Worm (Caenorhabditis elegans) whole organism, L3 larva: ENCODE measurements around the gene srsx-30.

Source experiments
- R02D3.7 ChIP-seq: fragments of 150-350 bp; optimal IDR thresholded peaks from 2 replicates; lab custom pipeline; 2014; ENCODE audit warnings: missing biosample characterization, missing genetic modification characterization
- aly-2 ChIP-seq: fragments of 150-350 bp; optimal IDR thresholded peaks from 2 replicates; lab custom pipeline; 2014; ENCODE audit warnings: missing biosample characterization, missing genetic modification characterization
- ama-1 ChIP-seq: fragments of 150-350 bp; optimal IDR thresholded peaks from 2 replicates; lab custom pipeline; 2018
- ceh-16 ChIP-seq: sonication (generic microtip); optimal IDR thresholded peaks from 2 replicates; lab custom pipeline; 2017; ENCODE audit warnings: missing biosample characterization, missing genetic modification characterization
- ceh-28 ChIP-seq: fragments of 150-350 bp; optimal IDR thresholded peaks from 2 replicates; lab custom pipeline; 2014; ENCODE audit warnings: missing biosample characterization, missing genetic modification reagents, missing genetic modification characterization
- ceh-82 ChIP-seq: fragments of 150-350 bp; optimal IDR thresholded peaks from 2 replicates; lab custom pipeline; 2014; ENCODE audit warnings: missing biosample characterization, missing genetic modification characterization
- ceh-9 ChIP-seq: sonication (generic microtip); optimal IDR thresholded peaks from 2 replicates; lab custom pipeline; 2018; ENCODE audit warnings: missing biosample characterization, missing genetic modification characterization
- daf-12 ChIP-seq: fragments of 150-350 bp; optimal IDR thresholded peaks from 2 replicates; lab custom pipeline; 2014; ENCODE audit warnings: missing biosample characterization, missing genetic modification reagents, missing genetic modification characterization
- egl-27 ChIP-seq: sonication (generic microtip); optimal IDR thresholded peaks from 4 replicates; lab custom pipeline; 2017; ENCODE audit warnings: missing biosample characterization, missing genetic modification reagents, missing genetic modification characterization
- egl-5 ChIP-seq: fragments of 150-350 bp; optimal IDR thresholded peaks from 2 replicates; lab custom pipeline; 2017; ENCODE audit warnings: missing biosample characterization, missing genetic modification reagents, missing genetic modification characterization, inconsistent platforms
- elt-2 ChIP-seq: sonication (generic microtip); optimal IDR thresholded peaks from 2 replicates; lab custom pipeline; 2016; ENCODE audit warnings: missing genetic modification reagents, mild to moderate bottlenecking, missing genetic modification characterization, missing compliant biosample characterization
- eor-1 ChIP-seq, 2 experiments: fragments of 150-350 bp; optimal IDR thresholded peaks; 2 replicates each; lab custom pipeline; 2014 to 2018; ENCODE audit warnings: missing biosample characterization in 2 of 2, missing genetic modification characterization in 2 of 2
- fos-1 ChIP-seq: fragments of 150-350 bp; optimal IDR thresholded peaks from 2 replicates; lab custom pipeline; 2014; ENCODE audit warnings: missing biosample characterization, missing genetic modification characterization
- hmg-11 ChIP-seq: sonication (generic microtip); optimal IDR thresholded peaks from 2 replicates; lab custom pipeline; 2016; ENCODE audit warnings: missing genetic modification characterization, missing compliant biosample characterization
- jun-1 ChIP-seq: fragments of 150-350 bp; optimal IDR thresholded peaks from 2 replicates; lab custom pipeline; 2014; ENCODE audit warnings: missing biosample characterization, missing genetic modification reagents, missing genetic modification characterization
- lin-15B ChIP-seq: fragments of 150-350 bp; optimal IDR thresholded peaks from 2 replicates; lab custom pipeline; 2014; ENCODE audit warnings: missing biosample characterization, missing genetic modification characterization
- lin-39 ChIP-seq: fragments of 150-350 bp; optimal IDR thresholded peaks from 2 replicates; lab custom pipeline; 2018; ENCODE audit warnings: missing biosample characterization, missing genetic modification reagents, missing genetic modification characterization
- lsy-12 ChIP-seq: sonication (generic microtip); optimal IDR thresholded peaks from 2 replicates; lab custom pipeline; 2016; ENCODE audit warnings: mild to moderate bottlenecking, missing genetic modification characterization, missing compliant biosample characterization
- mml-1 ChIP-seq: fragments of 150-350 bp; sonication (generic microtip); optimal IDR thresholded peaks from 3 replicates; lab custom pipeline; 2014; ENCODE audit warnings: missing biosample characterization, missing genetic modification characterization
- nfya-1 ChIP-seq: sonication (generic microtip); optimal IDR thresholded peaks from 2 replicates; lab custom pipeline; 2017; ENCODE audit warnings: missing genetic modification characterization, mild to moderate bottlenecking, missing compliant biosample characterization, antibody characterized with exemption, moderate library complexity; ENCODE audit not compliant: insufficient read depth
- nhr-11 ChIP-seq: fragments of 150-350 bp; optimal IDR thresholded peaks from 2 replicates; lab custom pipeline; 2014; ENCODE audit warnings: missing biosample characterization, missing genetic modification characterization
- nhr-23 ChIP-seq: fragments of 150-350 bp; optimal IDR thresholded peaks from 2 replicates; lab custom pipeline; 2014; ENCODE audit warnings: missing biosample characterization, missing genetic modification reagents, missing genetic modification characterization
- nhr-237 ChIP-seq: fragments of 150-350 bp; optimal IDR thresholded peaks from 2 replicates; lab custom pipeline; 2014; ENCODE audit warnings: missing biosample characterization, missing genetic modification characterization
- nhr-25 ChIP-seq: sonication (generic microtip); optimal IDR thresholded peaks from 2 replicates; lab custom pipeline; 2017; ENCODE audit warnings: missing biosample characterization, missing genetic modification characterization
- nhr-28 ChIP-seq: fragments of 150-350 bp; optimal IDR thresholded peaks from 2 replicates; lab custom pipeline; 2014; ENCODE audit warnings: missing biosample characterization, missing genetic modification characterization
- nhr-67 ChIP-seq: fragments of 150-350 bp; optimal IDR thresholded peaks from 2 replicates; lab custom pipeline; 2014; ENCODE audit warnings: missing biosample characterization, missing genetic modification characterization
- nhr-76 ChIP-seq: fragments of 150-350 bp; sonication (generic microtip); optimal IDR thresholded peaks from 5 replicates; lab custom pipeline; 2014; ENCODE audit warnings: missing biosample characterization, missing genetic modification characterization
- nhr-77 ChIP-seq: fragments of 150-350 bp; optimal IDR thresholded peaks from 2 replicates; lab custom pipeline; 2014; ENCODE audit warnings: missing biosample characterization, missing genetic modification characterization
- pha-4 ChIP-seq: fragments of 150-350 bp; optimal IDR thresholded peaks from 2 replicates; lab custom pipeline; 2014; ENCODE audit warnings: missing biosample characterization, missing genetic modification reagents, missing genetic modification characterization
- pqm-1 ChIP-seq: fragments of 150-350 bp; optimal IDR thresholded peaks from 2 replicates; lab custom pipeline; 2017; ENCODE audit warnings: missing biosample characterization, missing genetic modification characterization, inconsistent platforms
- sea-2 ChIP-seq: fragments of 150-350 bp; sonication (generic microtip); optimal IDR thresholded peaks from 4 replicates; lab custom pipeline; 2014; ENCODE audit warnings: missing biosample characterization, missing genetic modification reagents, missing genetic modification characterization
- skn-1 ChIP-seq: fragments of 150-350 bp; optimal IDR thresholded peaks from 2 replicates; lab custom pipeline; 2014; ENCODE audit warnings: missing biosample characterization, missing genetic modification characterization
- tbx-2 ChIP-seq: sonication (generic microtip); optimal IDR thresholded peaks from 2 replicates; lab custom pipeline; 2016; ENCODE audit warnings: mild to moderate bottlenecking, missing genetic modification characterization, missing compliant biosample characterization
- unc-39 ChIP-seq: sonication (generic microtip); optimal IDR thresholded peaks from 4 replicates; lab custom pipeline; 2017; ENCODE audit warnings: missing biosample characterization, missing genetic modification characterization
- unc-62 ChIP-seq: fragments of 150-350 bp; sonication (generic microtip); optimal IDR thresholded peaks from 4 replicates; lab custom pipeline; 2014; ENCODE audit warnings: missing biosample characterization, missing genetic modification reagents, missing genetic modification characterization
- zag-1 ChIP-seq: fragments of 150-350 bp; optimal IDR thresholded peaks from 2 replicates; lab custom pipeline; 2014; ENCODE audit warnings: missing biosample characterization, missing genetic modification characterization
- ztf-4 ChIP-seq: fragments of 150-350 bp; optimal IDR thresholded peaks from 2 replicates; lab custom pipeline; 2014; ENCODE audit warnings: missing biosample characterization, missing genetic modification characterization

The srsx-30 gene

ce11 chrV:10120898-10121297, 37.7 kb upstream of the srsx-30 start, which contains the start of gene srxa-18:
TSS of gene srxa-18 (minus strand) at chrV:10120997.
- no peak for TF ChIP-seq egl-5 (tag; lab: Kevin White, UChicago)
- TF ChIP-seq jun-1 (tag; lab: Kevin White, UChicago) = no peak
- no peak for TF ChIP-seq unc-39 (tag; lab: Kevin White, UChicago)
- TF ChIP-seq nhr-28 = no peak
- no peak for TF ChIP-seq nhr-237
- TF ChIP-seq pqm-1 (tag; lab: Kevin White, UChicago) = no peak
- no peak for TF ChIP-seq lin-15B (tag; lab: Kevin White, UChicago)
- TF ChIP-seq skn-1 = no peak
- no peak for TF ChIP-seq R02D3.7 (tag; lab: Kevin White, UChicago)
- no peak for TF ChIP-seq ceh-16
- TF ChIP-seq nhr-23 (tag; lab: Kevin White, UChicago) = no peak
- no peak for TF ChIP-seq nhr-76 (tag; lab: Kevin White, UChicago)
- no peak for TF ChIP-seq daf-12 (tag; lab: Kevin White, UChicago)
- no peak for TF ChIP-seq ztf-4
- no peak for TF ChIP-seq eor-1 (tag; optimal IDR thresholded peaks at IDR 0.05; lab: Kevin White, UChicago)
- TF ChIP-seq ceh-9 (tag; lab: Kevin White, UChicago) = no peak
- no peak for TF ChIP-seq lsy-12
- TF ChIP-seq nhr-11 = no peak

- TF ChIP-seq tbx-2 (tag; lab: Kevin White, UChicago) (no peak), nhr-77 (tag; lab: Kevin White, UChicago) (no peak), mml-1 (tag; lab: Kevin White, UChicago) (no peak), nhr-237 (no peak), eor-1 (tag; optimal IDR thresholded peaks at IDR 0.05; lab: Kevin White, UChicago) (no peak), nfya-1 (no peak), fos-1 (no peak), ceh-28 (tag; lab: Kevin White, UChicago) (no peak), lin-15B (tag; lab: Kevin White, UChicago) (no peak)
- TF ChIP-seq, all 47 proteins: peak for 0
Observed at ce11 chrV:10122670-10123069, 36.0 kb upstream of the srsx-30 start, which contains the start of gene srxa-19. TSS of gene srxa-19 (minus strand) at chrV:10122770.

ce11 chrV:10123324-10123723, 35.3 kb upstream of the srsx-30 start, which contains the start of gene C08B6.6:
TSS of gene C08B6.6 (plus strand) at chrV:10123624.
- TF ChIP-seq egl-5 (tag; lab: Kevin White, UChicago) (no peak), lin-15B (tag; lab: Kevin White, UChicago) (no peak), ama-1 (lab: Kevin White, UChicago) (no peak), jun-1 (tag; lab: Kevin White, UChicago) (no peak), nhr-28 (no peak), aly-2 (tag; lab: Kevin White, UChicago) (no peak), egl-27 (tag; lab: Kevin White, UChicago) (no peak), skn-1 (no peak), nhr-11 (no peak), unc-39 (tag; lab: Kevin White, UChicago) (no peak), nfya-1 (no peak), nhr-25 (tag; lab: Kevin White, UChicago) (no peak), sea-2 (GFP tag; lab: Kevin White, UChicago) (no peak)

DNA sequence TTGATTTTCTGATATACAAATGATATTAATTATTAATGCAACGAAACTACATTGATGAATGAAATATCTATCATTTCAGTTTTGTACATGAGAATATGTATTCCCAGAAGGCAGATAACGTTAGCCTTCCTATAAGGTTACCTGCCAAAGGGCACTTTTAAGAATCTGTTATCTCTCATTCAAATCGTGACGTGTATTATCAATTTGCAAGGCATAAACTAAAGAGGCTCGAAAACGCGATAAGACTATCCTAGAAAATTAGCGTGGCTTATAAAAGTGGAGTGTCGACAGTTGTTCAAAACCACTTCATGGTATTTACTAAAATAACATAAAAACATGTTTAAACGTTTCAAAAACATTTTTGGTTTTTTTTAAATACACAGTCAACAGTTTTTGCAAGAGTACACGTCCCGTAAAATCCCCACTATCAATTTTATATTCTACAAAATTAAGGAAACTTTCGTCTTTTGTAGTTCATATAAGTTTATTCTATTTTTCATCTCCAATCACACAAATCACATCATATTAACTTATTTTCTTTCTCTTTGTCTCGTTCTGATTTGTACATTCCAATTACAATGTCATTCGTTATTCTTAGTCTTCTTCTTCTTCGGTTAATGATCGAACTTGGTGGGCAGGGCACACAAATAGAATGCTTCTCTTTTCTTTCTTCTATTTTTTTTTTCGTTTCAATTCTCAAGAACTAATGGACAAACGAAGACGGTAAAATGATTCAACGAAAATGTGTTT, 33.7 kb upstream of the srsx-30 start, which contains the start of gene C08B6.10:
Gene C08B6.10, plus strand, starts transcription at position 700 of the 750 bp plus-strand sequence.
- TF ChIP-seq ama-1 (lab: Kevin White, UChicago) (no peak), nhr-25 (tag; lab: Kevin White, UChicago) (no peak), unc-39 (tag; lab: Kevin White, UChicago) (no peak), elt-2 (peak; percentile 68), hmg-11 (tag; lab: Kevin White, UChicago) (no peak), tbx-2 (tag; lab: Kevin White, UChicago) (no peak), ceh-82 (tag; lab: Kevin White, UChicago) (no peak)

DNA sequence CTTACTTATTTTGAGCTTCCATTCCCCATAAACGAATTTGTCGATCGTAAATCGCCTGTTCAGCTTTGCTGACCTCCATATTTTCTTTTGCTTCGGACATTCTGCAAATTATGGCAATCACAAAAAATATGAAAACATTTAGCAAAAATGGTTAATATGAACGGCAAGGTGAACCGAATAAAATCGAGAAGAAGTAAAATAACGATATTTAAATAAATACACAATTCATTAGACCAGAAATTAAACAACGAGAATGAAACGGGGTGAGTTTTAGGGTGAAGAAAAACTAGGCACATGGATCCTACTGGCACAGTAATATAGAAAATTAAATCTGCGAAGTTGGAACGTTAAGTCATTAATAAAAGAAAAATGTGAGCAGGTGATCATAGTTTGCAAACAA, 28.4 kb upstream of the srsx-30 start, which contains the start of gene aos-1:
Gene aos-1, minus strand, starts transcription at position 101 of the 400 bp plus-strand sequence.
- no peak for TF ChIP-seq nhr-28
- no peak for TF ChIP-seq eor-1 (tag; optimal IDR thresholded peaks at IDR 0.05; lab: Kevin White, UChicago)
- TF ChIP-seq lin-39 (tag; lab: Kevin White, UChicago) = no peak
- no peak for TF ChIP-seq R02D3.7 (tag; lab: Kevin White, UChicago)
- TF ChIP-seq zag-1 (tag; lab: Kevin White, UChicago) = no peak
- no peak for TF ChIP-seq fos-1
- TF ChIP-seq ceh-82 (tag; lab: Kevin White, UChicago) = no peak
- TF ChIP-seq elt-2 = no peak
- no peak for TF ChIP-seq ama-1 (lab: Kevin White, UChicago)
- no peak for TF ChIP-seq jun-1 (tag; lab: Kevin White, UChicago)
- TF ChIP-seq pqm-1 (tag; lab: Kevin White, UChicago) = no peak
- no peak for TF ChIP-seq nhr-67
- no peak for TF ChIP-seq ceh-9 (tag; lab: Kevin White, UChicago)
- TF ChIP-seq pha-4 (tag; lab: Kevin White, UChicago) = no peak
- TF ChIP-seq daf-12 (tag; lab: Kevin White, UChicago) = no peak
- no peak for TF ChIP-seq egl-27 (tag; lab: Kevin White, UChicago)
- no peak for TF ChIP-seq skn-1
- TF ChIP-seq unc-62 (GFP tag; lab: Kevin White, UChicago) = no peak
